Fruit fly (Drosophila melanogaster) whole organism, embryonic: ENCODE data around the gene CG43295.

Experiments used
- Atf6 ChIP-seq: fragments of 200-800 bp; sonication (Bioruptor generic); IDR thresholded peaks from 2 replicates; pipeline ENCODE4 v1.3.6; 2022; ENCODE audit warnings: missing biosample characterization, missing genetic modification characterization
- BEAF-32 ChIP-seq: fragments of 200-800 bp; sonication (Bioruptor generic); optimal IDR thresholded peaks from 3 replicates; lab custom pipeline; 2017; ENCODE audit warnings: missing biosample characterization, missing genetic modification characterization, mild to moderate bottlenecking, moderate library complexity, missing genetic modification reagents
- Bdp1 ChIP-seq: fragments of 200-800 bp; sonication (Bioruptor generic); optimal IDR thresholded peaks from 3 replicates; lab custom pipeline; 2016; ENCODE audit warnings: missing biosample characterization, missing genetic modification characterization
- CG12155 ChIP-seq: fragments of 200-800 bp; sonication (Bioruptor generic); optimal IDR thresholded peaks from 3 replicates; lab custom pipeline; 2016; ENCODE audit warnings: missing biosample characterization, missing genetic modification characterization
- CG14441 ChIP-seq: fragments of 200-800 bp; sonication (Bioruptor generic); IDR thresholded peaks from 2 replicates; pipeline ENCODE4 v1.3.6; 2022; ENCODE audit warnings: missing biosample characterization, missing genetic modification characterization
- CG1602 ChIP-seq: fragments of 200-800 bp; sonication (Bioruptor generic); optimal IDR thresholded peaks from 3 replicates; lab custom pipeline; 2016; ENCODE audit warnings: missing biosample characterization, missing genetic modification characterization
- CG17359 ChIP-seq: fragments of 200-800 bp; sonication (Bioruptor generic); optimal IDR thresholded peaks from 3 replicates; lab custom pipeline; 2018; ENCODE audit warnings: missing biosample characterization, mild to moderate bottlenecking, missing genetic modification characterization, moderate library complexity
- CG17385 ChIP-seq: fragments of 200-800 bp; sonication (Bioruptor generic); optimal IDR thresholded peaks from 3 replicates; lab custom pipeline; 2018; ENCODE audit warnings: missing biosample characterization, mild to moderate bottlenecking, missing genetic modification characterization
- CG2120 ChIP-seq: fragments of 200-800 bp; sonication (Bioruptor generic); optimal IDR thresholded peaks from 3 replicates; lab custom pipeline; 2016; ENCODE audit warnings: missing biosample characterization, missing genetic modification characterization
- CG32772 ChIP-seq: fragments of 200-800 bp; sonication (Bioruptor generic); IDR thresholded peaks from 2 replicates; pipeline ENCODE4 v1.3.6; 2022; ENCODE audit warnings: missing biosample characterization, missing genetic modification characterization
- CG3281 ChIP-seq: fragments of 200-800 bp; sonication (Bioruptor generic); optimal IDR thresholded peaks from 3 replicates; lab custom pipeline; 2017; ENCODE audit warnings: missing biosample characterization, mild to moderate bottlenecking, missing genetic modification characterization
- CG34224 ChIP-seq: fragments of 200-800 bp; sonication (Bioruptor generic); IDR thresholded peaks from 3 replicates; pipeline ENCODE4 v1.3.6; 2022; ENCODE audit warnings: missing biosample characterization, missing genetic modification characterization; ENCODE audit not compliant: partially characterized antibody
- CG34376 ChIP-seq: fragments of 200-800 bp; sonication (Bioruptor generic); optimal IDR thresholded peaks from 2 replicates; lab custom pipeline; 2018; ENCODE audit warnings: missing biosample characterization, mild to moderate bottlenecking, missing genetic modification characterization
- CG3726 ChIP-seq: fragments of 200-800 bp; sonication (Bioruptor generic); IDR thresholded peaks from 3 replicates; pipeline ENCODE4, ENCODE4 v1.3.6; 2022; ENCODE audit warnings: missing biosample characterization, missing genetic modification characterization
- CG3847 ChIP-seq: fragments of 200-800 bp; sonication (Bioruptor generic); IDR thresholded peaks from 2 replicates; pipeline ENCODE4 v1.3.6; 2022; ENCODE audit warnings: missing biosample characterization, missing genetic modification characterization
- CG4328 ChIP-seq: fragments of 200-800 bp; sonication (Bioruptor generic); optimal IDR thresholded peaks from 3 replicates; lab custom pipeline; 2017; ENCODE audit warnings: missing biosample characterization, missing genetic modification reagents, missing genetic modification characterization
- CG4617 ChIP-seq: fragments of 200-800 bp; sonication (Bioruptor generic); optimal IDR thresholded peaks from 3 replicates; lab custom pipeline; 2016; ENCODE audit warnings: missing biosample characterization, missing genetic modification characterization, borderline replicate concordance
- CG5953 ChIP-seq: fragments of 200-800 bp; sonication (Bioruptor generic); IDR thresholded peaks from 2 replicates; pipeline ENCODE4 v1.3.6; 2022; ENCODE audit warnings: missing biosample characterization, missing genetic modification characterization
- CG8089 ChIP-seq: fragments of 200-800 bp; sonication (Bioruptor generic); optimal IDR thresholded peaks from 3 replicates; lab custom pipeline; 2016; ENCODE audit warnings: missing biosample characterization, missing genetic modification characterization
- CG8290 ChIP-seq, 3 experiments: fragments of 200-800 bp; sonication (Bioruptor generic); optimal IDR thresholded peaks; 2 replicates each; lab custom pipeline; 2016 to 2019; ENCODE audit warnings: missing biosample characterization in 3 of 3, missing genetic modification characterization in 3 of 3, mild to moderate bottlenecking in 2 of 3, moderate library complexity in 1 of 3
- E2f1 ChIP-seq: fragments of 200-800 bp; sonication (Bioruptor generic); IDR thresholded peaks from 2 replicates; pipeline ENCODE4 v1.3.6; 2022; ENCODE audit warnings: missing biosample characterization, missing genetic modification characterization
- Ets65A ChIP-seq: fragments of 200-800 bp; sonication (Bioruptor generic); peaks from one replicate; lab custom pipeline; 2016; ENCODE audit warnings: missing biosample characterization, missing genetic modification characterization
- GATAe ChIP-seq: fragments of 200-800 bp; sonication (Bioruptor generic); conservative IDR thresholded peaks from 2 replicates; pipeline ENCODE4 v1.3.6; 2022; ENCODE audit warnings: missing biosample characterization, missing genetic modification characterization
- Gug ChIP-seq: fragments of 200-800 bp; sonication (Bioruptor generic); IDR thresholded peaks from 4 replicates; pipeline ENCODE4 v1.3.6; 2022; ENCODE audit warnings: missing biosample characterization, missing genetic modification characterization
- HLH54F ChIP-seq: fragments of 200-800 bp; sonication (Bioruptor generic); optimal IDR thresholded peaks from 3 replicates; lab custom pipeline; 2016; ENCODE audit warnings: missing biosample characterization, missing genetic modification characterization
- Jarid2 ChIP-seq: fragments of 200-800 bp; sonication (Bioruptor generic); optimal IDR thresholded peaks from 3 replicates; lab custom pipeline; 2017; ENCODE audit warnings: mild to moderate bottlenecking, missing biosample characterization, missing genetic modification reagents, missing genetic modification characterization
- Mrtf ChIP-seq: fragments of 200-800 bp; sonication (Bioruptor generic); IDR thresholded peaks from 3 replicates; pipeline ENCODE4 v1.3.6; 2022; ENCODE audit warnings: missing biosample characterization, missing genetic modification characterization
- NFAT ChIP-seq: fragments of 200-800 bp; sonication (Bioruptor generic); IDR thresholded peaks from 2 replicates; pipeline ENCODE4 v1.3.6; 2022; ENCODE audit warnings: missing biosample characterization, missing genetic modification characterization
- Nf-YB ChIP-seq: fragments of 200-800 bp; sonication (Bioruptor generic); optimal IDR thresholded peaks from 3 replicates; lab custom pipeline; 2019; ENCODE audit warnings: missing biosample characterization, mild to moderate bottlenecking, missing genetic modification characterization, moderate library complexity
- Nf-YC ChIP-seq: fragments of 200-800 bp; optimal IDR thresholded peaks from 3 replicates; lab custom pipeline; 2019; ENCODE audit warnings: missing biosample characterization, mild to moderate bottlenecking, missing genetic modification characterization, moderate library complexity
- Opbp ChIP-seq: fragments of 200-800 bp; sonication (Bioruptor generic); IDR thresholded peaks from 3 replicates; pipeline ENCODE4 v1.3.6; 2022; ENCODE audit warnings: missing biosample characterization, missing genetic modification characterization; ENCODE audit not compliant: partially characterized antibody
- Rfx ChIP-seq: fragments of 200-800 bp; sonication (Bioruptor generic); IDR thresholded peaks from 2 replicates; pipeline ENCODE4 v1.3.6; 2022; ENCODE audit warnings: missing biosample characterization, missing genetic modification characterization
- Tbp ChIP-seq: fragments of >200 bp; optimal IDR thresholded peaks from 2 replicates; lab custom pipeline; 2018; ENCODE audit warnings: missing biosample characterization, missing genetic modification characterization
- Xrp1 ChIP-seq: fragments of 200-800 bp; sonication (Bioruptor generic); IDR thresholded peaks from 2 replicates; pipeline ENCODE4 v1.3.6; 2022; ENCODE audit warnings: missing biosample characterization, missing genetic modification characterization
- aop ChIP-seq: fragments of 200-800 bp; sonication (Bioruptor generic); IDR thresholded peaks from 2 replicates; pipeline ENCODE4 v1.3.6; 2022; ENCODE audit warnings: missing biosample characterization, missing genetic modification characterization
- bowl ChIP-seq: fragments of 200-800 bp; sonication (Bioruptor generic); IDR thresholded peaks from 2 replicates; pipeline ENCODE4 v1.3.6; 2022; ENCODE audit warnings: missing biosample characterization, missing genetic modification characterization
- cad ChIP-seq: fragments of >200 bp; optimal IDR thresholded peaks from 2 replicates; lab custom pipeline; 2017; ENCODE audit warnings: missing biosample characterization, missing genetic modification characterization
- chn ChIP-seq: fragments of 200-800 bp; sonication (Bioruptor generic); optimal IDR thresholded peaks from 2 replicates; lab custom pipeline; 2016; ENCODE audit warnings: missing biosample characterization, missing genetic modification characterization
- crc ChIP-seq: fragments of 200-800 bp; sonication (Bioruptor generic); optimal IDR thresholded peaks from 2 replicates; lab custom pipeline; 2016; ENCODE audit warnings: missing biosample characterization, missing genetic modification characterization
- disco-r ChIP-seq: fragments of 200-800 bp; sonication (Bioruptor generic); optimal IDR thresholded peaks from 2 replicates; lab custom pipeline; 2016; ENCODE audit warnings: missing biosample characterization, missing genetic modification characterization
- dpn ChIP-seq, 2 experiments: fragments of 200-800 bp; sonication (Bioruptor generic); optimal IDR thresholded peaks; 3 replicates each; lab custom pipeline; 2016; ENCODE audit warnings: missing biosample characterization in 2 of 2, missing genetic modification characterization in 2 of 2
- en ChIP-seq: fragments of 200-800 bp; sonication (Bioruptor generic); optimal IDR thresholded peaks from 2 replicates; lab custom pipeline; 2016; ENCODE audit warnings: missing biosample characterization, missing genetic modification characterization
- exex ChIP-seq: fragments of 200-800 bp; sonication (Bioruptor generic); optimal IDR thresholded peaks from 4 replicates; lab custom pipeline; 2018; ENCODE audit warnings: missing biosample characterization, mild to moderate bottlenecking, missing genetic modification characterization, moderate library complexity
- hb ChIP-seq: fragments of 200-800 bp; sonication (Bioruptor generic); IDR thresholded peaks from 3 replicates; pipeline ENCODE4 v1.3.6; 2022; ENCODE audit warnings: missing biosample characterization, missing genetic modification characterization; ENCODE audit not compliant: partially characterized antibody
- hkb ChIP-seq, 2 experiments: fragments of 200-800 bp in 1 of 2; fragments of >200 bp in 1 of 2; sonication (Bioruptor generic) in 1 of 2; IDR thresholded peaks in 1 of 2; optimal IDR thresholded peaks in 1 of 2; 2 replicates each; pipeline versions ENCODE4 v1.3.6 to Lab custom; 2017 to 2022; ENCODE audit warnings: missing biosample characterization in 1 of 2, missing genetic modification characterization in 1 of 2
- nerfin-1 ChIP-seq: fragments of 200-800 bp; sonication (Bioruptor generic); optimal IDR thresholded peaks from 3 replicates; lab custom pipeline; 2019; ENCODE audit warnings: missing biosample characterization, mild to moderate bottlenecking, missing genetic modification characterization, moderate library complexity
- nom ChIP-seq: fragments of 200-800 bp; sonication (Bioruptor generic); optimal IDR thresholded peaks from 2 replicates; lab custom pipeline; 2017; ENCODE audit warnings: missing biosample characterization, missing genetic modification characterization, mild to moderate bottlenecking, moderate library complexity, missing genetic modification reagents
- otp ChIP-seq: fragments of 200-800 bp; sonication (Bioruptor generic); IDR thresholded peaks from 3 replicates; pipeline ENCODE4, ENCODE4 v1.3.6; 2022; ENCODE audit warnings: missing biosample characterization, missing genetic modification characterization
- slp2 ChIP-seq: fragments of 200-800 bp; sonication (Bioruptor generic); optimal IDR thresholded peaks from 2 replicates; lab custom pipeline; 2016; ENCODE audit warnings: missing biosample characterization, missing genetic modification characterization

Gene CG43295

DNA sequence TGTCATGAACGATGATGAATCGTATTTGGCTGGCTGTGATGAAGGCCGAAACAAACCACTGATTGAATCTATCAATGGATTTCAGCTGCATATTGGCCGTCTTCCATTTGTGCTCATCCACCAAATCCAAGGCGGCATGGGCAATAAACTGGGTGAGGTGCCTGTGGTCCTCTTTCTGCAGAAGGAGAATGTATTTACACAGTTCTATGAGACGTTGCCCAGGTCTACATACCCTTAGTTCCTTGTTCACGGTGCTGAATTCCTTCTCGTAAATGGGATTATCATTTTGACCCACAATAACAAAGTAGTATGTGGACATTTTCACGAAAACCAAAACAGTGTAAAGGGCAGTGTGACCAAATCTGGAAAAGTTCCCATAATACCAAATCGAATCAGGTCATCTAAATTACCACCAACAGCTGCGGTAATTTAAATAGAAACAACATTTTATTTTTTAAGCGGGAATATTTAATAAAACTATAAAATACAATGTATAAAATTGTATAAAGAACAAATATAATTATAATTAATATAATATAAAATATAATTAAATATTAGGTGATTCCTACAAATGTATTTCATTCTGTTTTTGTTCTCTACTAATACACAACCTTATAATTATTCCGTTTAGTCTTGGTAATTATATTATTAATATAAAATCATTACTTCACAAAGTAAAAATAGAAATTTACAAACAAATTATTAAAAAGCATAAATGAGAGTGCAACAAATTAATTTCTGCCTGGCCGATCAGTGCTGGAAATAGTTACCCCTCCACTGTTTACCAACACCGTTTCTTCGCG is 25.8 kb downstream of the CG43295 start, which contains the start of the genes Trs20 and elg1 (continued):
- peak; percentile 67 for TF ChIP-seq Nf-YC (tag; lab: Kevin White, UChicago)
- no peak for TF ChIP-seq chn (GFP tag; lab: Kevin White, UChicago)
- TF ChIP-seq hb (GFP tag; lab: Robert Waterston, UW): no peak
- peak; percentile 60 for TF ChIP-seq CG17385
- TF ChIP-seq Tbp: no peak
- TF ChIP-seq GATAe: no peak
- no peak for TF ChIP-seq Jarid2 (GFP tag; lab: Kevin White, UChicago)
- no peak for TF ChIP-seq crc (GFP tag; lab: Kevin White, UChicago)
- no peak for TF ChIP-seq cad (GFP tag; lab: Kevin White, UChicago)
- TF ChIP-seq Xrp1: no peak; the same call in 1 of the 2 replicates
- no peak for TF ChIP-seq CG34224
- no peak for TF ChIP-seq CG34376 (GFP tag; lab: Kevin White, UChicago)
- no peak for TF ChIP-seq disco-r (GFP tag; lab: Kevin White, UChicago)
- peak; percentile 51 for TF ChIP-seq CG3281 (GFP tag; lab: Kevin White, UChicago)
- TF ChIP-seq CG8290 (GFP tag; optimal IDR thresholded peaks at IDR 0.05; lab: Kevin White, UChicago): peak; percentile 48
- TF ChIP-seq CG8290 (tag; optimal IDR thresholded peaks at IDR 0.05; lab: Kevin White, UChicago): peak; percentile 44 to 69
- TF ChIP-seq E2f1 (GFP tag; lab: Robert Waterston, UW): peak; percentile 87
- 0 out of 2 replicates have a peak, but pooled peaks have one; percentile 12 for TF ChIP-seq Atf6 (GFP tag; lab: Robert Waterston, UW)
- TF ChIP-seq dpn (GFP tag; optimal IDR thresholded peaks at IDR 0.05; lab: Kevin White, UChicago): peak; percentile 2 to 35
- peak; percentile 42 for TF ChIP-seq CG2120 (GFP tag; lab: Kevin White, UChicago)
- peak; percentile 19 for TF ChIP-seq CG12155 (GFP tag; lab: Kevin White, UChicago)
- no peak for TF ChIP-seq bowl (GFP tag; lab: Robert Waterston, UW)
- peak; percentile 48; the same call in 1 of the 2 replicates for TF ChIP-seq NFAT (GFP tag; lab: Robert Waterston, UW)
- no peak for TF ChIP-seq hkb (optimal IDR thresholded peaks at IDR 0.05; lab: Kevin White, UChicago)
- TF ChIP-seq hkb (GFP tag; IDR thresholded peaks at IDR 0.05; lab: Robert Waterston, UW): 0 out of 2 replicates have a peak, but pooled peaks have one; percentile 25
- TF ChIP-seq CG3847: peak; percentile 85
- no peak for TF ChIP-seq CG14441 (GFP tag; lab: Robert Waterston, UW)
- TF ChIP-seq Rfx: peak; percentile 65
- TF ChIP-seq exex (tag; lab: Kevin White, UChicago): peak; percentile 54
- no peak for TF ChIP-seq otp (GFP tag; lab: Robert Waterston, UW)
- TF ChIP-seq CG8089 (GFP tag; lab: Kevin White, UChicago): no peak
- no peak for TF ChIP-seq en (GFP tag; lab: Kevin White, UChicago)
- TF ChIP-seq Opbp (GFP tag; lab: Robert Waterston, UW): peak; percentile 42; the same call in 1 of the 3 replicates
- no peak for TF ChIP-seq slp2 (GFP tag; lab: Kevin White, UChicago)
- TF ChIP-seq Nf-YB (GFP tag; lab: Kevin White, UChicago): peak; percentile 54
- no peak for TF ChIP-seq Mrtf (GFP tag; lab: Robert Waterston, UW)
- peak; percentile 66 for TF ChIP-seq Ets65A (GFP tag; lab: Kevin White, UChicago)
- TF ChIP-seq CG5953 (GFP tag; lab: Robert Waterston, UW): no peak
- TF ChIP-seq CG4617 (GFP tag; lab: Kevin White, UChicago): no peak
- TF ChIP-seq Gug (GFP tag; lab: Robert Waterston, UW): peak; percentile 6; the same call in 1 of the 4 replicates
- TF ChIP-seq Bdp1 (GFP tag; lab: Kevin White, UChicago): no peak
- no peak for TF ChIP-seq CG3726 (GFP tag; lab: Robert Waterston, UW)
- TF ChIP-seq CG32772: no peak
- peak; percentile 45 for TF ChIP-seq CG17359
- peak; percentile 60 for TF ChIP-seq nom (GFP tag; lab: Kevin White, UChicago)
- peak; percentile 15 for TF ChIP-seq nerfin-1 (tag; lab: Kevin White, UChicago)
- peak; percentile 39 for TF ChIP-seq CG4328
- peak; percentile 21 for TF ChIP-seq HLH54F
- peak; percentile 35 for TF ChIP-seq CG1602 (GFP tag; lab: Kevin White, UChicago)
- TF ChIP-seq BEAF-32 (GFP tag; lab: Kevin White, UChicago): peak; percentile 9
- TF ChIP-seq aop: no peak
